Worm (Caenorhabditis elegans): ENCODE measurements around the gene Y56A3A.16.

The Y56A3A.16 gene

DNA sequence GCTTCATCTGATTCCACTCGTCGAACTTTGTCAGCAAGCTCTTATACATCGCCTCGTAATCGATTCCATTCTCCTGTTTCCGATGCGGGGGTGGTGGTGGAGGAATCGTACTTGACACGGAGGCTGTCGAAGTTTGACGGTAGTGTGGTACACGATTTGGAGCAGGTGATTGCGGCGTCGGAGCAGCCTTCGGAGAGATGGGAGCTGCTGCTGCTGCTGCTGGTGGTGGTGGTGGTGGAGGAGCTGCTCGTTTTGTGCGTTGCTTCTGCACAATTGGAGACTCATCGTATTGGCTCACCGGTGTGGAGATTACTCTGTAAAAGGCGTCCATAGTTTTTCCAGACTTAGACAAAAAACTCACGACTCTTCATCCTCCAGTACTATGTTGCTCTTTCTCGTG, 39.9 kb downstream of the Y56A3A.16 start:
- TF ChIP-seq ceh-82 (tag; optimal IDR thresholded peaks at IDR 0.05) (no peak), snpc-4 (tag; optimal IDR thresholded peaks at IDR 0.05) (no peak), blmp-1 (tag; optimal IDR thresholded peaks at IDR 0.05; ENCODE audit: insufficient read depth) (no peak), egl-27 (tag; optimal IDR thresholded peaks at IDR 0.05) (no peak), lin-11 (tag; optimal IDR thresholded peaks at IDR 0.05) (no peak), nhr-129 (tag; optimal IDR thresholded peaks at IDR 0.05) (no peak), elt-1 (tag; optimal IDR thresholded peaks at IDR 0.05) (no peak), lin-39 (tag; optimal IDR thresholded peaks at IDR 0.05) (no peak), lsy-2 (tag; optimal IDR thresholded peaks at IDR 0.05) (no peak), mbf-1 (tag; optimal IDR thresholded peaks at IDR 0.05) (no peak), dmd-4 (tag; optimal IDR thresholded peaks at IDR 0.05) (no peak), sma-3 (GFP tag; optimal IDR thresholded peaks at IDR 0.05) (no peak), nhr-12 (tag; optimal IDR thresholded peaks at IDR 0.05) (no peak), ceh-16 (tag; optimal IDR thresholded peaks at IDR 0.05) (no peak), nhr-23 (tag; optimal IDR thresholded peaks at IDR 0.05) (no peak), unc-39 (tag; optimal IDR thresholded peaks at IDR 0.05) (no peak), nhr-21 (tag; optimal IDR thresholded peaks at IDR 0.05) (no peak), skn-1 (tag; optimal IDR thresholded peaks at IDR 0.05) (no peak)

ce11 chrIII:11871617-11872016, 42.5 kb downstream of the Y56A3A.16 start:
- TF ChIP-seq nhr-237 (tag; optimal IDR thresholded peaks at IDR 0.05) (no peak), nhr-23 (tag; optimal IDR thresholded peaks at IDR 0.05) (no peak), sma-3 (GFP tag; optimal IDR thresholded peaks at IDR 0.05) (no peak), nhr-6 (tag; optimal IDR thresholded peaks at IDR 0.05) (no peak), lin-11 (tag; optimal IDR thresholded peaks at IDR 0.05) (no peak), mab-5 (tag; optimal IDR thresholded peaks at IDR 0.05) (no peak), nhr-12 (tag; optimal IDR thresholded peaks at IDR 0.05) (no peak), ZK546.5 (tag; optimal IDR thresholded peaks at IDR 0.05) (no peak), ceh-82 (tag; optimal IDR thresholded peaks at IDR 0.05) (no peak), unc-39 (tag; optimal IDR thresholded peaks at IDR 0.05) (no peak), nhr-77 (tag; optimal IDR thresholded peaks at IDR 0.05) (no peak), nhr-129 (tag; optimal IDR thresholded peaks at IDR 0.05) (no peak), ztf-11 (tag; optimal IDR thresholded peaks at IDR 0.05) (no peak)

ce11 chrIII:11870009-11870408, 44.1 kb downstream of the Y56A3A.16 start:
- TF ChIP-seq zag-1 (tag; optimal IDR thresholded peaks at IDR 0.05): peak; percentile 67
- peak; percentile 53 for TF ChIP-seq Y55F3AM.14 (GFP tag; optimal IDR thresholded peaks at IDR 0.05)
- no peak for TF ChIP-seq ztf-11 (tag; optimal IDR thresholded peaks at IDR 0.05)
- TF ChIP-seq unc-55 (GFP tag; optimal IDR thresholded peaks at IDR 0.05): peak; percentile 89
- peak; percentile 76 for TF ChIP-seq gmeb-1 (tag; optimal IDR thresholded peaks at IDR 0.05)
- TF ChIP-seq C34F6.9 (tag; optimal IDR thresholded peaks at IDR 0.05): peak; percentile 94
- peak; percentile 62 for TF ChIP-seq mab-5 (tag; optimal IDR thresholded peaks at IDR 0.05)
- peak; percentile 58 for TF ChIP-seq skn-1 (tag; optimal IDR thresholded peaks at IDR 0.05)
- peak; percentile 3 for TF ChIP-seq ceh-82 (tag; optimal IDR thresholded peaks at IDR 0.05)
- TF ChIP-seq nhr-23 (tag; optimal IDR thresholded peaks at IDR 0.05): no peak
- peak; percentile 83 for TF ChIP-seq fos-1 (tag; optimal IDR thresholded peaks at IDR 0.05)
- no peak for TF ChIP-seq alr-1 (tag; optimal IDR thresholded peaks at IDR 0.05)
- no peak for TF ChIP-seq R02D3.7 (tag; optimal IDR thresholded peaks at IDR 0.05)
- peak; percentile 92 for TF ChIP-seq lin-13 (GFP tag; optimal IDR thresholded peaks at IDR 0.05)
- TF ChIP-seq nhr-6 (tag; optimal IDR thresholded peaks at IDR 0.05): peak; percentile 29
- no peak for TF ChIP-seq elt-1 (tag; optimal IDR thresholded peaks at IDR 0.05)
- no peak for TF ChIP-seq nhr-77 (tag; optimal IDR thresholded peaks at IDR 0.05)
- peak; percentile 79 for TF ChIP-seq sma-3 (GFP tag; optimal IDR thresholded peaks at IDR 0.05)
- peak; percentile 63 to 91 for TF ChIP-seq lsy-2 (tag; optimal IDR thresholded peaks at IDR 0.05)
- peak; percentile 59 for TF ChIP-seq nhr-21 (tag; optimal IDR thresholded peaks at IDR 0.05)
- TF ChIP-seq F13H6.1 (tag; optimal IDR thresholded peaks at IDR 0.05): peak; percentile 91
- peak; percentile 93 for TF ChIP-seq crh-2 (tag; optimal IDR thresholded peaks at IDR 0.05)
- peak in 1 of 2 experiments; percentile 65 for TF ChIP-seq mdl-1 (tag; optimal IDR thresholded peaks at IDR 0.05)
- TF ChIP-seq snpc-4 (tag; optimal IDR thresholded peaks at IDR 0.05): peak; percentile 89
- TF ChIP-seq sem-4 (tag; optimal IDR thresholded peaks at IDR 0.05): peak; percentile 94
- TF ChIP-seq nhr-129 (tag; optimal IDR thresholded peaks at IDR 0.05): peak; percentile 94
- peak; percentile 77 for TF ChIP-seq egl-27 (tag; optimal IDR thresholded peaks at IDR 0.05)
- no peak for TF ChIP-seq ama-1 (optimal IDR thresholded peaks at IDR 0.05)
- TF ChIP-seq nhr-10 (tag; optimal IDR thresholded peaks at IDR 0.05): peak; percentile 10
